Fruit fly (Drosophila melanogaster) whole organism, embryonic: ENCODE measurements around the gene CG14439.

ENCODE experiments used
- CG11504 ChIP-seq: fragments of 200-800 bp; sonication (Bioruptor generic); optimal IDR thresholded peaks from 3 replicates; lab custom pipeline; 2019; ENCODE audit warnings: missing biosample characterization, mild to moderate bottlenecking, missing genetic modification characterization, moderate library complexity
- CG5180 ChIP-seq: fragments of 200-800 bp; sonication (Bioruptor generic); optimal IDR thresholded peaks from 3 replicates; lab custom pipeline; 2017; ENCODE audit warnings: missing biosample characterization, missing genetic modification characterization, mild to moderate bottlenecking, moderate library complexity, missing genetic modification reagents
- trh ChIP-seq: fragments of 200-800 bp; sonication (Bioruptor generic); optimal IDR thresholded peaks from 2 replicates; lab custom pipeline; 2016; ENCODE audit warnings: missing biosample characterization, missing genetic modification characterization

DNA sequence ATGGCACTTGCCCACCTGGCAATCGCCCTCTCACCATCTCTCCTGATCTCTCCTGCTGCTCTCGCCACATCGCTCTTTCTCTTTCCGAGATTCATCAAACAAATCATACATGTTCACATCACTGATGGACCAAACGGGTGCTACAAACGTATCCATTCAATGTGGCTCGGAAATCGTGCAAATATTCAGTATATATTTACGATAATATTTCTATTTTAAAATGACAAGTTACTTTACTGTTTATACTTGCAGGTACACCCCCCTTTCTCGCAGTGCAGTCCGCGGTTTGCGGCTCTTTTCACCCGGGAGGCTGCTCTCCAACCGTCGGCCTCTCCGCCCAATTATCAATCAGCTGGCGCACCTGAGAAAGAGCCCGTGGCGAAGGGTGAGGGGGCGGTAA is 44.2 kb downstream of the CG14439 start:
- TF ChIP-seq trh (GFP tag; lab: Kevin White, UChicago) (no peak), CG11504 (tag; lab: Kevin White, UChicago) (no peak), CG5180 (GFP tag; lab: Kevin White, UChicago) (peak; percentile 19)
